Fruit fly (Drosophila melanogaster): Measurements from ENCODE around the gene jb.
A peak's percentile ranks its signal among the peaks of the same experiment; 100 is the strongest.

The jb gene

dm6 chrX:20429482-20430204 lies 39.0 kb upstream of the jb start, which contains the start of the genes CG11710 and mal:
Gene CG11710 (minus strand): TSS chrX:20429673.
Gene mal (plus strand): TSS chrX:20429675.
- peak; percentile 80 for TF ChIP-seq Eip75B (GFP tag; optimal IDR thresholded peaks at IDR 0.05)
- TF ChIP-seq CG10669 (GFP tag; optimal IDR thresholded peaks at IDR 0.05) = peak; percentile 87
- peak; percentile 84 for TF ChIP-seq CG3032 (tag; optimal IDR thresholded peaks at IDR 0.05)
- TF ChIP-seq esn (GFP tag; optimal IDR thresholded peaks at IDR 0.05) = peak; percentile 89
- TF ChIP-seq CG15336 (GFP tag; IDR thresholded peaks at IDR 0.05) = peak; percentile 84
- TF ChIP-seq topi (GFP tag; optimal IDR thresholded peaks at IDR 0.05) = peak; percentile 89
- TF ChIP-seq svp (GFP tag) = no peak
- TF ChIP-seq CG10631 (GFP tag; optimal IDR thresholded peaks at IDR 0.05) = peak; percentile 81
- peak; percentile 61; the same call in 1 of the 3 replicates for TF ChIP-seq CG6163 (GFP tag; IDR thresholded peaks at IDR 0.05)
- peak; percentile 74 for TF ChIP-seq Blimp-1 (GFP tag; optimal IDR thresholded peaks at IDR 0.05)
- peak; percentile 56; the same call in 1 of the 2 replicates for TF ChIP-seq CG11294 (GFP tag; IDR thresholded peaks at IDR 0.05)
- TF ChIP-seq CG6808 (GFP tag; optimal IDR thresholded peaks at IDR 0.05) = no peak
- peak; percentile 87 for TF ChIP-seq cyc (GFP tag; optimal IDR thresholded peaks at IDR 0.05)
- peak; percentile 82 for TF ChIP-seq Ets96B (tag; optimal IDR thresholded peaks at IDR 0.05)
- TF ChIP-seq Sox14 (GFP tag; optimal IDR thresholded peaks at IDR 0.05) = peak; percentile 85
- TF ChIP-seq Lpt (GFP tag; optimal IDR thresholded peaks at IDR 0.05) = peak; percentile 65
- no peak for TF ChIP-seq Hr38 (GFP tag; optimal IDR thresholded peaks at IDR 0.05)
- no peak for TF ChIP-seq CG4318 (GFP tag; optimal IDR thresholded peaks at IDR 0.05)
- TF ChIP-seq pdm3 (GFP tag; optimal IDR thresholded peaks at IDR 0.05) = peak; percentile 85
- peak; percentile 85 for TF ChIP-seq CG8119 (GFP tag; IDR thresholded peaks at IDR 0.05)
- TF ChIP-seq CG7368 (GFP tag; optimal IDR thresholded peaks at IDR 0.05) = peak; percentile 77
- peak; percentile 74 for TF ChIP-seq CG6792 (GFP tag; optimal IDR thresholded peaks at IDR 0.05)
- TF ChIP-seq CG8319 (GFP tag; optimal IDR thresholded peaks at IDR 0.05) = peak; percentile 72
- TF ChIP-seq Gug (GFP tag; IDR thresholded peaks at IDR 0.05) = peak; percentile 68
- no peak for TF ChIP-seq vri (GFP tag; optimal IDR thresholded peaks at IDR 0.05)
- peak; percentile 73 for TF ChIP-seq CG34406 (GFP tag; optimal IDR thresholded peaks at IDR 0.05)
- peak; percentile 83 for TF ChIP-seq Smox (GFP tag; optimal IDR thresholded peaks at IDR 0.05)
- TF ChIP-seq spab (GFP tag; optimal IDR thresholded peaks at IDR 0.05) = no peak
- peak; percentile 95 for TF ChIP-seq Eip78C (GFP tag)
- peak; percentile 72 for TF ChIP-seq CG1621 (tag; optimal IDR thresholded peaks at IDR 0.05)
- peak; percentile 78; the same call in 2 of the 3 replicates for TF ChIP-seq eg (GFP tag; IDR thresholded peaks at IDR 0.05)
- TF ChIP-seq Hr4 (GFP tag; optimal IDR thresholded peaks at IDR 0.05) = peak; percentile 86
- TF ChIP-seq Eip93F (GFP tag; optimal IDR thresholded peaks at IDR 0.05) = no peak
- peak; percentile 65 for TF ChIP-seq CG8632 (GFP tag; optimal IDR thresholded peaks at IDR 0.05)
- TF ChIP-seq fd85E (GFP tag; optimal IDR thresholded peaks at IDR 0.05) = peak; percentile 2
- no peak for TF ChIP-seq CG16779 (tag; optimal IDR thresholded peaks at IDR 0.05)
- no peak for TF ChIP-seq fkh (GFP tag; optimal IDR thresholded peaks at IDR 0.05)
- TF ChIP-seq Met (GFP tag; optimal IDR thresholded peaks at IDR 0.05) = peak; percentile 90
- no peak for TF ChIP-seq fd59A (GFP tag; optimal IDR thresholded peaks at IDR 0.05)
- TF ChIP-seq lz (GFP tag; optimal IDR thresholded peaks at IDR 0.05) = peak; percentile 87
- peak; percentile 49 for TF ChIP-seq dac (GFP tag; optimal IDR thresholded peaks at IDR 0.05)
- no peak for TF ChIP-seq salr (GFP tag; optimal IDR thresholded peaks at IDR 0.05)
- peak; percentile 76 for TF ChIP-seq CG6854 (GFP tag; optimal IDR thresholded peaks at IDR 0.05)
- peak; percentile 83 for TF ChIP-seq Sox102F (GFP tag; optimal IDR thresholded peaks at IDR 0.05)
- peak; percentile 73 for TF ChIP-seq CG11902 (GFP tag; optimal IDR thresholded peaks at IDR 0.05)
- TF ChIP-seq dsx (GFP tag; optimal IDR thresholded peaks at IDR 0.05; ENCODE audit: poor library complexity, severe bottlenecking) = peak; percentile 83
- peak; percentile 81 for TF ChIP-seq CG32006 (GFP tag; optimal IDR thresholded peaks at IDR 0.05)
- peak; percentile 74 for TF ChIP-seq Sox15 (GFP tag; optimal IDR thresholded peaks at IDR 0.05)
- peak; percentile 84 for TF ChIP-seq CG3919 (GFP tag; optimal IDR thresholded peaks at IDR 0.05)
- TF ChIP-seq Ets21C (GFP tag; optimal IDR thresholded peaks at IDR 0.05) = peak; percentile 73
- TF ChIP-seq CG11762 (GFP tag; optimal IDR thresholded peaks at IDR 0.05; ENCODE audit: insufficient read depth) = peak; percentile 76

Data from whole organism, prepupa.